Fruit fly (Drosophila melanogaster) whole organism, embryonic: ENCODE results near the gene CheA86a.

Experiments
- CG10321 ChIP-seq: fragments of 200-800 bp; sonication (Bioruptor generic); IDR thresholded peaks from 2 replicates; pipeline ENCODE4 v1.3.6; 2022; ENCODE audit warnings: missing biosample characterization, missing genetic modification characterization
- CG10543 ChIP-seq: fragments of 200-800 bp; sonication (Bioruptor generic); optimal IDR thresholded peaks from 3 replicates; lab custom pipeline; 2017; ENCODE audit warnings: missing biosample characterization, mild to moderate bottlenecking, missing genetic modification characterization, moderate library complexity
- CG10654 ChIP-seq: fragments of 200-800 bp; sonication (Bioruptor generic); optimal IDR thresholded peaks from 2 replicates; lab custom pipeline; 2016; ENCODE audit warnings: missing biosample characterization, missing genetic modification characterization
- CG11398 ChIP-seq: fragments of 200-800 bp; sonication (Bioruptor generic); optimal IDR thresholded peaks from 2 replicates; lab custom pipeline; 2016; ENCODE audit warnings: missing biosample characterization, missing genetic modification characterization
- CG12744 ChIP-seq: fragments of 200-800 bp; sonication (Bioruptor generic); optimal IDR thresholded peaks from 2 replicates; lab custom pipeline; 2016; ENCODE audit warnings: missing biosample characterization, missing genetic modification characterization
- CG16813 ChIP-seq: fragments of 200-800 bp; sonication (Bioruptor generic); IDR thresholded peaks from 3 replicates; pipeline ENCODE4 v1.3.6; 2022; ENCODE audit warnings: missing biosample characterization, missing genetic modification characterization; ENCODE audit not compliant: partially characterized antibody
- CG18619 ChIP-seq: fragments of 200-800 bp; sonication (Bioruptor generic); optimal IDR thresholded peaks from 3 replicates; lab custom pipeline; 2017; ENCODE audit warnings: missing biosample characterization, mild to moderate bottlenecking, missing genetic modification characterization
- CG34376 ChIP-seq: fragments of 200-800 bp; sonication (Bioruptor generic); optimal IDR thresholded peaks from 2 replicates; lab custom pipeline; 2018; ENCODE audit warnings: missing biosample characterization, mild to moderate bottlenecking, missing genetic modification characterization
- CG3995 ChIP-seq: fragments of 200-800 bp; sonication (Bioruptor generic); optimal IDR thresholded peaks from 3 replicates; lab custom pipeline; 2016; ENCODE audit warnings: missing biosample characterization, missing genetic modification characterization
- CG6254 ChIP-seq: fragments of 200-800 bp; sonication (Bioruptor generic); optimal IDR thresholded peaks from 3 replicates; lab custom pipeline; 2017; ENCODE audit warnings: mild to moderate bottlenecking, missing biosample characterization, missing genetic modification reagents, missing genetic modification characterization
- CG7372 ChIP-seq: fragments of 200-800 bp; sonication (Bioruptor generic); IDR thresholded peaks from 2 replicates; pipeline ENCODE4 v1.3.6; 2022; ENCODE audit warnings: missing biosample characterization, missing genetic modification characterization
- CG7745 ChIP-seq: fragments of 200-800 bp; sonication (Bioruptor generic); optimal IDR thresholded peaks from 2 replicates; lab custom pipeline; 2018; ENCODE audit warnings: missing biosample characterization, mild to moderate bottlenecking, missing genetic modification characterization, moderate library complexity
- CG9727 ChIP-seq: fragments of 200-800 bp; sonication (Bioruptor generic); optimal IDR thresholded peaks from 3 replicates; lab custom pipeline; 2017; ENCODE audit warnings: missing biosample characterization, mild to moderate bottlenecking, missing genetic modification characterization
- CG9797 ChIP-seq: fragments of 200-800 bp; sonication (Bioruptor generic); optimal IDR thresholded peaks from 3 replicates; lab custom pipeline; 2018; ENCODE audit warnings: missing biosample characterization, mild to moderate bottlenecking, missing genetic modification characterization
- Lpt ChIP-seq: fragments of >200 bp; optimal IDR thresholded peaks from 2 replicates; lab custom pipeline; 2018; ENCODE audit warnings: missing biosample characterization, missing genetic modification characterization
- Max ChIP-seq: fragments of 200-800 bp; sonication (Bioruptor generic); optimal IDR thresholded peaks from 2 replicates; lab custom pipeline; 2016; ENCODE audit warnings: missing biosample characterization, mild to moderate bottlenecking, missing genetic modification characterization
- Med ChIP-seq: fragments of 200-800 bp; sonication (Bioruptor generic); peaks from one replicate; lab custom pipeline; 2016; ENCODE audit warnings: missing biosample characterization, missing genetic modification characterization, mild to moderate bottlenecking, inconsistent platforms, moderate library complexity
- Ptx1 ChIP-seq: fragments of 200-800 bp; sonication (Bioruptor generic); IDR thresholded peaks from 2 replicates; pipeline ENCODE4 v1.3.6; 2022; ENCODE audit warnings: missing biosample characterization, missing genetic modification characterization
- Side ChIP-seq: fragments of 200-800 bp; sonication (Bioruptor generic); optimal IDR thresholded peaks from 2 replicates; lab custom pipeline; 2016; ENCODE audit warnings: missing biosample characterization, missing genetic modification characterization
- Six4 ChIP-seq: fragments of 200-800 bp; sonication (Bioruptor generic); optimal IDR thresholded peaks from 2 replicates; lab custom pipeline; 2016; ENCODE audit warnings: missing biosample characterization, missing genetic modification characterization
- Sox102F ChIP-seq: fragments of 200-800 bp; sonication (Bioruptor generic); optimal IDR thresholded peaks from 2 replicates; lab custom pipeline; 2018; ENCODE audit warnings: missing biosample characterization, mild to moderate bottlenecking, missing genetic modification characterization, moderate library complexity
- Trl ChIP-seq, 3 experiments: fragments of >200 bp in 2 of 3; fragments of 200-800 bp in 1 of 3; sonication (Bioruptor generic) in 1 of 3; optimal IDR thresholded peaks; 2 replicates in 1 of 3; 3 replicates in 2 of 3; lab custom pipeline; 2016 to 2017; ENCODE audit warnings: missing biosample characterization in 1 of 3, missing genetic modification characterization in 1 of 3
- amos ChIP-seq: fragments of 200-800 bp; sonication (Bioruptor generic); IDR thresholded peaks from 2 replicates; pipeline ENCODE4 v1.3.6; 2022; ENCODE audit warnings: missing biosample characterization, missing genetic modification characterization; ENCODE audit not compliant: partially characterized antibody
- ap ChIP-seq: fragments of 200-800 bp; sonication (Bioruptor generic); IDR thresholded peaks from 2 replicates; pipeline ENCODE4 v1.3.6; 2022; ENCODE audit warnings: missing biosample characterization, missing genetic modification characterization
- bigmax ChIP-seq: fragments of 200-800 bp; sonication (Bioruptor generic); optimal IDR thresholded peaks from 2 replicates; lab custom pipeline; 2018; ENCODE audit warnings: missing biosample characterization, mild to moderate bottlenecking, missing genetic modification characterization
- cato ChIP-seq: fragments of 200-800 bp; sonication (Bioruptor generic); optimal IDR thresholded peaks from 2 replicates; lab custom pipeline; 2016; ENCODE audit warnings: missing biosample characterization, missing genetic modification characterization, borderline replicate concordance
- chif ChIP-seq, 2 experiments: fragments of 200-800 bp; sonication (Bioruptor generic); optimal IDR thresholded peaks; 3 replicates each; lab custom pipeline; 2016; ENCODE audit warnings: missing biosample characterization in 2 of 2, missing genetic modification characterization in 2 of 2
- chinmo ChIP-seq: fragments of 200-800 bp; sonication (Bioruptor generic); IDR thresholded peaks from 4 replicates; pipeline ENCODE4 v1.3.6; 2022; ENCODE audit warnings: missing biosample characterization, missing genetic modification characterization; ENCODE audit not compliant: partially characterized antibody
- dan ChIP-seq: fragments of 200-800 bp; sonication (Bioruptor generic); IDR thresholded peaks from 2 replicates; pipeline ENCODE4 v1.3.6; 2022; ENCODE audit warnings: missing biosample characterization, missing genetic modification characterization
- exex ChIP-seq: fragments of 200-800 bp; sonication (Bioruptor generic); optimal IDR thresholded peaks from 4 replicates; lab custom pipeline; 2018; ENCODE audit warnings: missing biosample characterization, mild to moderate bottlenecking, missing genetic modification characterization, moderate library complexity
- fd3F ChIP-seq: fragments of 200-800 bp; sonication (Bioruptor generic); optimal IDR thresholded peaks from 2 replicates; lab custom pipeline; 2018; ENCODE audit warnings: missing biosample characterization, mild to moderate bottlenecking, missing genetic modification characterization, moderate library complexity
- jing ChIP-seq: fragments of 200-800 bp; sonication (Bioruptor generic); optimal IDR thresholded peaks from 2 replicates; lab custom pipeline; 2018; ENCODE audit warnings: missing biosample characterization, mild to moderate bottlenecking, missing genetic modification characterization
- lab ChIP-seq: fragments of 200-800 bp; sonication (Bioruptor generic); optimal IDR thresholded peaks from 3 replicates; lab custom pipeline; 2017; ENCODE audit warnings: missing biosample characterization, missing genetic modification characterization, mild to moderate bottlenecking, moderate library complexity, missing genetic modification reagents
- luna ChIP-seq: fragments of 200-800 bp; sonication (Bioruptor generic); optimal IDR thresholded peaks from 2 replicates; lab custom pipeline; 2016; ENCODE audit warnings: missing biosample characterization, missing genetic modification characterization
- odd ChIP-seq: fragments of 200-800 bp; sonication (Bioruptor generic); optimal IDR thresholded peaks from 2 replicates; lab custom pipeline; 2017; ENCODE audit warnings: missing biosample characterization, mild to moderate bottlenecking, missing genetic modification characterization
- pb ChIP-seq: fragments of 200-800 bp; sonication (Bioruptor generic); optimal IDR thresholded peaks from 3 replicates; lab custom pipeline; 2016; ENCODE audit warnings: missing biosample characterization, missing genetic modification characterization
- pho ChIP-seq: fragments of 200-800 bp; sonication (Bioruptor generic); optimal IDR thresholded peaks from 2 replicates; lab custom pipeline; 2016; ENCODE audit warnings: missing biosample characterization, missing genetic modification characterization
- scrt ChIP-seq: fragments of 200-800 bp; sonication (Bioruptor generic); optimal IDR thresholded peaks from 2 replicates; lab custom pipeline; 2018; ENCODE audit warnings: missing biosample characterization, mild to moderate bottlenecking, missing genetic modification characterization, moderate library complexity
- tgo ChIP-seq: fragments of 200-800 bp; sonication (Bioruptor generic); IDR thresholded peaks from 3 replicates; pipeline ENCODE4 v1.3.6; 2022; ENCODE audit warnings: missing biosample characterization, missing genetic modification characterization
- unc-4 ChIP-seq: fragments of 200-800 bp; sonication (Bioruptor generic); IDR thresholded peaks from 2 replicates; pipeline ENCODE4 v1.3.6; 2022; ENCODE audit warnings: missing biosample characterization, missing genetic modification characterization; ENCODE audit not compliant: partially characterized antibody
- vnd ChIP-seq: fragments of 200-800 bp; sonication (Bioruptor generic); IDR thresholded peaks from 3 replicates; pipeline ENCODE4 v1.3.6; 2022; ENCODE audit warnings: missing biosample characterization, missing genetic modification characterization; ENCODE audit not compliant: partially characterized antibody

CheA86a gene

DNA sequence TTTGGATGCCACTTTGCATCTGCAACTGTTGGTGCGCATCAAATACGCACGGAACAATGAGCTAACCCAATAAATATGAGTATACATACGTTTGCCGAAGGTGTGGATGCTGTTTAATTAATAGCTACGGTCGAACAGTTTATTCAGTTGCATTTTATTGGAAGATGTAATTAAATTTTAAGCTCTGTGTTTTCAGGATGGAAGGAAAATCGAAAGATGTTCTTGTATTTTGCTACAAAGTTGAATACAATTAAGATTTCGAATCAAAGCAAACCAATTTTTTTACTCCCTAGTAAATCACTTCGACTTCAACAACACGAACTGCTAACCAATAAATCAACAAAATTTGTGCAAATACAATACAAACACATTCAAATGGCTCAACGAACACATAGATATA is 8.2 kb downstream of the CheA86a start, which contains the start of gene mAcon2:
Gene mAcon2 (plus strand): TSS at position 301 of the 400 bp plus-strand sequence.
- TF ChIP-seq CG12744 (GFP tag; lab: Kevin White, UChicago) (no peak), fd3F (GFP tag; lab: Kevin White, UChicago) (no peak), CG6254 (no peak), pb (GFP tag; lab: Kevin White, UChicago) (no peak), CG9797 (GFP tag; lab: Kevin White, UChicago) (no peak), CG11398 (GFP tag; lab: Kevin White, UChicago) (no peak), scrt (GFP tag; lab: Kevin White, UChicago) (no peak), CG10654 (GFP tag; lab: Kevin White, UChicago) (no peak), tgo (GFP tag; lab: Robert Waterston, UW) (no peak), CG10543 (GFP tag; lab: Kevin White, UChicago) (no peak), Side (no peak), jing (GFP tag; lab: Kevin White, UChicago) (no peak), odd (GFP tag; lab: Kevin White, UChicago) (no peak)
- TF ChIP-seq, all 482 proteins: peak for 0

DNA sequence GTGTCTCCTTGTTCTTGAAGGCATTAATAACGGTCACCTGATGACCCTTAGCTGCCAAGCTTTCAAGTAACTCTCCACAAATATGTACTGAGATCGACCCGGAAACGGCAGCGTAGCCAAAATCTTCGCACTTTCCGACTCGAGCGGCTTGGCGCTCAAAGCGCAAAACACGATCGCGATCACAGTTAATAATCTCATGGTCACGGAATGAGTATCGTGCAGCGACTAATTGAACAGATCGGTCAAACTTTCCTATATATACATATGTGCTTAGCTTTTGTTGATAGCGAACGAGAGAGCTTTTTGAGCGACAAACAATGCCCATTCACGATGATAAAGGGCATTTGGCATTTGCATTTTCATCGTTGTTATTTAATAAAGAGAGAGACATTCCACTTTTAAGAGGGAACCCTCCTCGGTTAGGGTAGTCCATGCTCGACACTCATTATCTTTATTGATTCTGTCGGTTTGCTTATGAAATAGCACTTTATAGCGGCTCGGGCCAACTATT is 16.9 kb downstream of the CheA86a start, which contains the start of gene Ugt35C1:
Gene Ugt35C1 (minus strand): TSS at position 213 of the 511 bp plus-strand sequence.
- no peak for TF ChIP-seq CG9727
- TF ChIP-seq bigmax (GFP tag; lab: Kevin White, UChicago) = no peak
- TF ChIP-seq CG18619 (GFP tag; lab: Kevin White, UChicago) = no peak
- TF ChIP-seq Max = no peak
- peak; percentile 11; the same call in 1 of the 2 replicates for TF ChIP-seq amos (GFP tag; lab: Robert Waterston, UW)
- TF ChIP-seq CG16813 (GFP tag; lab: Robert Waterston, UW) = no peak
- TF ChIP-seq pho (GFP tag; lab: Kevin White, UChicago) = no peak
- TF ChIP-seq luna (GFP tag; lab: Kevin White, UChicago) = no peak
- no peak for TF ChIP-seq unc-4 (GFP tag; lab: Robert Waterston, UW)
- TF ChIP-seq chinmo = 0 out of 4 replicates have a peak, but pooled peaks have one; percentile 22
- TF ChIP-seq Side = no peak
- TF ChIP-seq cato (GFP tag; lab: Kevin White, UChicago) = no peak
- TF ChIP-seq Trl (optimal IDR thresholded peaks at IDR 0.05; lab: Kevin White, UChicago) = peak in 1 of 2 experiments; percentile 15
- TF ChIP-seq Trl (GFP tag; optimal IDR thresholded peaks at IDR 0.05; lab: Kevin White, UChicago) = no peak
- peak; percentile 67 for TF ChIP-seq CG3995 (GFP tag; lab: Kevin White, UChicago)
- no peak for TF ChIP-seq CG10321 (GFP tag; lab: Robert Waterston, UW)
- TF ChIP-seq Ptx1 (GFP tag; lab: Robert Waterston, UW) = no peak
- no peak for TF ChIP-seq chif (GFP tag; optimal IDR thresholded peaks at IDR 0.05; lab: Kevin White, UChicago)
- no peak for TF ChIP-seq CG7372 (GFP tag; lab: Robert Waterston, UW)
- no peak for TF ChIP-seq dan
- TF ChIP-seq exex (tag; lab: Kevin White, UChicago) = peak; percentile 46
- TF ChIP-seq vnd (GFP tag; lab: Robert Waterston, UW) = no peak
- no peak for TF ChIP-seq Six4 (GFP tag; lab: Kevin White, UChicago)
- no peak for TF ChIP-seq Lpt (GFP tag; lab: Kevin White, UChicago)
- peak; percentile 16 for TF ChIP-seq lab (GFP tag; lab: Kevin White, UChicago)
- peak; percentile 33 for TF ChIP-seq CG34376
- TF ChIP-seq CG7745 (tag; lab: Kevin White, UChicago) = no peak
- no peak for TF ChIP-seq Sox102F (GFP tag; lab: Kevin White, UChicago)
- no peak for TF ChIP-seq Med (GFP tag; lab: Kevin White, UChicago)
- TF ChIP-seq ap (GFP tag; lab: Robert Waterston, UW) = no peak
- TF ChIP-seq, all 482 proteins: peak for 7
